Fruit fly (Drosophila melanogaster): Measurements from ENCODE around the gene Vti1a.

DNA sequence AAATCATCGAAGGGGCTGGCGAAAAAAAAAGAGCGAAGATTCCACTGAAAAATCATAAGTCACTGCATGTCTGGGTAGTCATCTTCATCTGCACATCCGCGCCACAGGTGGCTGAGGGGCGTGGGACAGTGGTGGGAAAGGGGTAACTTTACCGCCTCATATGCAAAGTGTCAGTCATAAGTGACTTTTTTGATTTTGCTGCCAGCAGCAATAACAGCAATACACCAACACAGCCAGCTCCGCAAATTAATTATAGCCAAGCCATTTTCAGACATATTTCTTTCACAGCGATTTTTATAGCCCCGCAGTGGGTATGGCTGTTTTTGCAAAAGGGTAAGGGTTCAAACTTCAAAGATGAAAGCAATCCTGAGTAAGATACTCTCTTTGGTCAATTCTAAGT, 25.7 kb upstream of the Vti1a start:
- no peak for TF ChIP-seq OdsH (GFP tag; optimal IDR thresholded peaks at IDR 0.05)
- no peak for TF ChIP-seq Rel (GFP tag; optimal IDR thresholded peaks at IDR 0.05)
- no peak for TF ChIP-seq Rel (tag; optimal IDR thresholded peaks at IDR 0.05)
- TF ChIP-seq fru (GFP tag; optimal IDR thresholded peaks at IDR 0.05) = no peak
- no peak for TF ChIP-seq Abd-B (GFP tag; optimal IDR thresholded peaks at IDR 0.05)
- no peak for TF ChIP-seq tai (GFP tag; optimal IDR thresholded peaks at IDR 0.05)
- no peak for TF ChIP-seq Myc (optimal IDR thresholded peaks at IDR 0.05)
- no peak for TF ChIP-seq CG32264 (GFP tag; optimal IDR thresholded peaks at IDR 0.05)
- no peak for TF ChIP-seq usp (GFP tag; optimal IDR thresholded peaks at IDR 0.05)
- no peak for TF ChIP-seq CrebA (GFP tag; optimal IDR thresholded peaks at IDR 0.05; ENCODE audit: borderline replicate concordance)
- TF ChIP-seq pan (optimal IDR thresholded peaks at IDR 0.05) = no peak
- no peak for TF ChIP-seq Sp1 (GFP tag; optimal IDR thresholded peaks at IDR 0.05)
- no peak for TF ChIP-seq jim (GFP tag; optimal IDR thresholded peaks at IDR 0.05)
- no peak for TF ChIP-seq rgr (GFP tag; optimal IDR thresholded peaks at IDR 0.05)
- TF ChIP-seq Dfd (GFP tag; optimal IDR thresholded peaks at IDR 0.05) = no peak
